Fruit fly (Drosophila melanogaster) whole organism, embryonic: ENCODE measurements around the gene Hsp67Ba.

ENCODE experiments used
- Asciz ChIP-seq: fragments of 200-800 bp; sonication (Bioruptor generic); optimal IDR thresholded peaks from 2 replicates; lab custom pipeline; 2017; ENCODE audit warnings: missing biosample characterization, mild to moderate bottlenecking, missing genetic modification characterization, missing genetic modification reagents
- Atf3 ChIP-seq: fragments of 200-800 bp; sonication (Bioruptor generic); optimal IDR thresholded peaks from 3 replicates; lab custom pipeline; 2016; ENCODE audit warnings: missing biosample characterization, missing genetic modification characterization
- CG10462 ChIP-seq: fragments of 200-800 bp; sonication (Bioruptor generic); optimal IDR thresholded peaks from 2 replicates; lab custom pipeline; 2016; ENCODE audit warnings: missing biosample characterization, missing genetic modification characterization
- CG11085 ChIP-seq: fragments of 200-800 bp; sonication (Bioruptor generic); IDR thresholded peaks from 2 replicates; pipeline ENCODE4 v1.3.6; 2022; ENCODE audit warnings: missing biosample characterization, missing genetic modification characterization
- CG12219 ChIP-seq: fragments of 200-800 bp; sonication (Bioruptor generic); optimal IDR thresholded peaks from 3 replicates; lab custom pipeline; 2018; ENCODE audit warnings: missing biosample characterization, mild to moderate bottlenecking, missing genetic modification characterization
- CG12299 ChIP-seq: fragments of 200-800 bp; sonication (Bioruptor generic); optimal IDR thresholded peaks from 2 replicates; lab custom pipeline; 2018; ENCODE audit warnings: missing biosample characterization, mild to moderate bottlenecking, missing genetic modification characterization
- CG13894 ChIP-seq: fragments of 200-800 bp; sonication (Bioruptor generic); optimal IDR thresholded peaks from 3 replicates; lab custom pipeline; 2018; ENCODE audit warnings: missing biosample characterization, mild to moderate bottlenecking, missing genetic modification characterization, moderate library complexity
- CG15011 ChIP-seq: fragments of 200-800 bp; sonication (Bioruptor generic); optimal IDR thresholded peaks from 3 replicates; lab custom pipeline; 2018; ENCODE audit warnings: missing biosample characterization, mild to moderate bottlenecking, missing genetic modification characterization
- CG15514 ChIP-seq: fragments of 200-800 bp; sonication (Bioruptor generic); optimal IDR thresholded peaks from 3 replicates; lab custom pipeline; 2017; ENCODE audit warnings: missing biosample characterization, missing genetic modification characterization, mild to moderate bottlenecking, moderate library complexity, missing genetic modification reagents
- CG17612 ChIP-seq: fragments of 200-800 bp; sonication (Bioruptor generic); IDR thresholded peaks from 2 replicates; pipeline ENCODE4 v1.3.6; 2022; ENCODE audit warnings: missing biosample characterization, missing genetic modification characterization
- CG2678 ChIP-seq: fragments of 200-800 bp; sonication (Bioruptor generic); optimal IDR thresholded peaks from 3 replicates; lab custom pipeline; 2019; ENCODE audit warnings: missing biosample characterization, mild to moderate bottlenecking, missing genetic modification characterization, moderate library complexity
- CG30431 ChIP-seq: fragments of 200-800 bp; sonication (Bioruptor generic); optimal IDR thresholded peaks from 2 replicates; lab custom pipeline; 2017; ENCODE audit warnings: missing biosample characterization, missing genetic modification characterization
- CG32532 ChIP-seq: fragments of 200-800 bp; sonication (Bioruptor generic); IDR thresholded peaks from 2 replicates; pipeline ENCODE4 v1.3.6; 2022; ENCODE audit warnings: missing biosample characterization, missing genetic modification characterization
- CG4854 ChIP-seq: fragments of 200-800 bp; sonication (Bioruptor generic); optimal IDR thresholded peaks from 2 replicates; lab custom pipeline; 2016; ENCODE audit warnings: missing biosample characterization, missing genetic modification characterization, inconsistent platforms
- CG5180 ChIP-seq: fragments of 200-800 bp; sonication (Bioruptor generic); optimal IDR thresholded peaks from 3 replicates; lab custom pipeline; 2017; ENCODE audit warnings: missing biosample characterization, missing genetic modification characterization, mild to moderate bottlenecking, moderate library complexity, missing genetic modification reagents
- CG6175 ChIP-seq: fragments of 200-800 bp; sonication (Bioruptor generic); IDR thresholded peaks from 3 replicates; pipeline ENCODE4 v1.3.6; 2022; ENCODE audit warnings: missing biosample characterization, missing genetic modification characterization
- CG6683 ChIP-seq: fragments of 200-800 bp; sonication (Bioruptor generic); optimal IDR thresholded peaks from 2 replicates; lab custom pipeline; 2017; ENCODE audit warnings: missing biosample characterization, mild to moderate bottlenecking, missing genetic modification characterization, missing genetic modification reagents
- CG6689 ChIP-seq: fragments of 200-800 bp; sonication (Bioruptor generic); IDR thresholded peaks from 2 replicates; pipeline ENCODE4 v1.3.6; 2022; ENCODE audit warnings: missing biosample characterization, missing genetic modification characterization
- CG7372 ChIP-seq: fragments of 200-800 bp; sonication (Bioruptor generic); IDR thresholded peaks from 2 replicates; pipeline ENCODE4 v1.3.6; 2022; ENCODE audit warnings: missing biosample characterization, missing genetic modification characterization
- CkIIα-i1 ChIP-seq: fragments of 200-800 bp; sonication (Bioruptor generic); IDR thresholded peaks from 2 replicates; pipeline ENCODE4 v1.3.6; 2022; ENCODE audit warnings: missing biosample characterization, missing genetic modification characterization
- CrebB ChIP-seq: fragments of 200-800 bp; sonication (Bioruptor generic); optimal IDR thresholded peaks from 3 replicates; lab custom pipeline; 2018; ENCODE audit warnings: missing biosample characterization, mild to moderate bottlenecking, missing genetic modification characterization
- HmgD ChIP-seq: fragments of 200-800 bp; sonication (Bioruptor generic); optimal IDR thresholded peaks from 3 replicates; lab custom pipeline; 2016; ENCODE audit warnings: missing biosample characterization, missing genetic modification characterization
- Hr3 ChIP-seq: fragments of 200-800 bp; sonication (Bioruptor generic); optimal IDR thresholded peaks from 3 replicates; lab custom pipeline; 2016; ENCODE audit warnings: missing biosample characterization, missing genetic modification characterization
- Lpt ChIP-seq: fragments of >200 bp; optimal IDR thresholded peaks from 2 replicates; lab custom pipeline; 2018; ENCODE audit warnings: missing biosample characterization, missing genetic modification characterization
- Max ChIP-seq: fragments of 200-800 bp; sonication (Bioruptor generic); optimal IDR thresholded peaks from 2 replicates; lab custom pipeline; 2016; ENCODE audit warnings: missing biosample characterization, mild to moderate bottlenecking, missing genetic modification characterization
- Nf-YC ChIP-seq: fragments of 200-800 bp; optimal IDR thresholded peaks from 3 replicates; lab custom pipeline; 2019; ENCODE audit warnings: missing biosample characterization, mild to moderate bottlenecking, missing genetic modification characterization, moderate library complexity
- Sin3A ChIP-seq: fragments of >200 bp; optimal IDR thresholded peaks from 2 replicates; lab custom pipeline; 2018
- Sox100B ChIP-seq: fragments of 200-800 bp; sonication (Bioruptor generic); optimal IDR thresholded peaks from 3 replicates; lab custom pipeline; 2018; ENCODE audit warnings: missing biosample characterization, mild to moderate bottlenecking, missing genetic modification characterization
- Sry-β ChIP-seq: fragments of 200-800 bp; sonication (Bioruptor generic); optimal IDR thresholded peaks from 2 replicates; lab custom pipeline; 2018; ENCODE audit warnings: missing biosample characterization, mild to moderate bottlenecking, missing genetic modification characterization, moderate library complexity
- cg ChIP-seq: fragments of 200-800 bp; sonication (Bioruptor generic); optimal IDR thresholded peaks from 3 replicates; lab custom pipeline; 2019; ENCODE audit warnings: missing biosample characterization, mild to moderate bottlenecking, missing genetic modification characterization, moderate library complexity
- emc ChIP-seq: fragments of 200-800 bp; sonication (Bioruptor generic); optimal IDR thresholded peaks from 2 replicates; lab custom pipeline; 2016; ENCODE audit warnings: missing biosample characterization, missing genetic modification characterization
- gcm2 ChIP-seq: fragments of 200-800 bp; sonication (Bioruptor generic); optimal IDR thresholded peaks from 2 replicates; lab custom pipeline; 2016; ENCODE audit warnings: missing biosample characterization, missing genetic modification characterization
- hkb ChIP-seq, 2 experiments: fragments of 200-800 bp in 1 of 2; fragments of >200 bp in 1 of 2; sonication (Bioruptor generic) in 1 of 2; IDR thresholded peaks in 1 of 2; optimal IDR thresholded peaks in 1 of 2; 2 replicates each; pipeline versions ENCODE4 v1.3.6 to Lab custom; 2017 to 2022; ENCODE audit warnings: missing biosample characterization in 1 of 2, missing genetic modification characterization in 1 of 2
- hth ChIP-seq: fragments of >200 bp; optimal IDR thresholded peaks from 2 replicates; lab custom pipeline; 2017; ENCODE audit warnings: inconsistent platforms
- inv ChIP-seq: fragments of 200-800 bp; sonication (Bioruptor generic); IDR thresholded peaks from 2 replicates; pipeline ENCODE4 v1.3.6; 2022; ENCODE audit warnings: missing biosample characterization, missing genetic modification characterization; ENCODE audit not compliant: partially characterized antibody
- lmd ChIP-seq: fragments of 200-800 bp; sonication (Bioruptor generic); IDR thresholded peaks from 2 replicates; pipeline ENCODE4 v1.3.6; 2022; ENCODE audit warnings: missing biosample characterization, missing genetic modification characterization
- luna ChIP-seq: fragments of 200-800 bp; sonication (Bioruptor generic); optimal IDR thresholded peaks from 2 replicates; lab custom pipeline; 2016; ENCODE audit warnings: missing biosample characterization, missing genetic modification characterization
- nerfin-2 ChIP-seq: fragments of 200-800 bp; sonication (Bioruptor generic); IDR thresholded peaks from 2 replicates; pipeline ENCODE4 v1.3.6; 2022; ENCODE audit warnings: missing biosample characterization, missing genetic modification characterization; ENCODE audit not compliant: partially characterized antibody
- pan ChIP-seq, 4 experiments: fragments of >200 bp in 3 of 4; fragments of 200-800 bp in 1 of 4; sonication (Bioruptor generic) in 1 of 4; optimal IDR thresholded peaks in 3 of 4; IDR thresholded peaks in 1 of 4; 2 replicates each; pipeline versions ENCODE4 v1.3.6 to Lab custom; 2017 to 2022; ENCODE audit warnings: missing biosample characterization in 2 of 4, missing genetic modification characterization in 2 of 4, mixed read lengths in 1 of 4
- pnt ChIP-seq: fragments of 200-800 bp; sonication (Bioruptor generic); optimal IDR thresholded peaks from 3 replicates; lab custom pipeline; 2016; ENCODE audit warnings: missing biosample characterization, missing genetic modification characterization
- rib ChIP-seq: fragments of 200-800 bp; sonication (Bioruptor generic); IDR thresholded peaks from 2 replicates; pipeline ENCODE4 v1.3.6; 2022; ENCODE audit warnings: missing biosample characterization, missing genetic modification characterization
- ro ChIP-seq: fragments of 200-800 bp; sonication (Bioruptor generic); IDR thresholded peaks from 2 replicates; pipeline ENCODE4 v1.3.6; 2022; ENCODE audit warnings: missing biosample characterization, missing genetic modification characterization
- sens-2 ChIP-seq: fragments of 200-800 bp; sonication (Bioruptor generic); IDR thresholded peaks from 2 replicates; pipeline ENCODE4 v1.3.6; 2022; ENCODE audit warnings: missing biosample characterization, missing genetic modification characterization
- sima ChIP-seq: fragments of 200-800 bp; sonication (Bioruptor generic); optimal IDR thresholded peaks from 2 replicates; lab custom pipeline; 2016; ENCODE audit warnings: missing biosample characterization, missing genetic modification characterization
- slp2 ChIP-seq: fragments of 200-800 bp; sonication (Bioruptor generic); optimal IDR thresholded peaks from 2 replicates; lab custom pipeline; 2016; ENCODE audit warnings: missing biosample characterization, missing genetic modification characterization
- so ChIP-seq: fragments of 200-800 bp; sonication (Bioruptor generic); IDR thresholded peaks from 3 replicates; pipeline ENCODE4 v1.3.6; 2022; ENCODE audit warnings: missing biosample characterization, missing genetic modification characterization
- sr ChIP-seq: fragments of 200-800 bp; sonication (Bioruptor generic); IDR thresholded peaks from 3 replicates; pipeline ENCODE4 v1.3.6; 2022; ENCODE audit warnings: missing biosample characterization, missing genetic modification characterization
- toy ChIP-seq: fragments of 200-800 bp; sonication (Bioruptor generic); IDR thresholded peaks from 2 replicates; pipeline ENCODE4 v1.3.6; 2022; ENCODE audit warnings: missing biosample characterization, missing genetic modification characterization
- trh ChIP-seq: fragments of 200-800 bp; sonication (Bioruptor generic); optimal IDR thresholded peaks from 2 replicates; lab custom pipeline; 2016; ENCODE audit warnings: missing biosample characterization, missing genetic modification characterization

The Hsp67Ba gene

DNA sequence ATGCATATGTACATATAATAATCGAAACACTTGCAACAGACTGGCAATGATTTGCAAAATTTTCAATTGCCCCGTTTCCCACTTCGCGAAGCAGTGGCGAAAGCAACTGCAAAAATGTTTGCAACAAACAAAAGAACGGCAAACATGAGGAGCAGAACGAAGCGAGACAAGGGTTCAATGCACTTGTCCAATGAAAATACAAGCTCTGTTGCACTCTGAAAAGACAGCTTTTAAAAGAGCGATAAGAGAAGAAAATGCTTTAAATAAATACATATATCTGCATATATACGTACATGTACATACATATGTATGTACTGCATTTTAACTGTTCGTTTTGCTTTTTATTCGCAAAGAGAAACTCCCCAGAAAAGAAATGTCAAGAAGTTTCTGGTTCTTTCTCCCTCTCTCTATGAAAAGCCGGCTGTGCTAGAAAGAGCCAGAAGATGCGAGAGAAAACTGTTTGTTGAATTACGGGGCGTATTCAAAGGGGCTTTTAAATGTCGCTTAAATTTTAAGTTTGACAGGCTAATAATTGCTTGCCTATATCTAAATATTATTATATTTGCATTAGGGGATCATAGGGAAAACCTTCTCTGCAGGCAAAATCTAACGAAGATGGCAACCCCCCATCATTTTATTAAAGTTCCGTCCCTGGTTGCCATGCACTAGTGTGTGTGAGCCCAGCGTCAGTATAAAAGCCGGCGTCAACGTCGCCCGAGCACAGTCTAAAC is 4.2 kb upstream of the Hsp67Ba start, which contains the start of gene Hsp27 (continued):
- TF ChIP-seq Max (GFP tag; lab: Kevin White, UChicago) (peak; percentile 98), CG6683 (GFP tag; lab: Kevin White, UChicago) (peak; percentile 95), rib (GFP tag; lab: Robert Waterston, UW) (peak; percentile 96), gcm2 (peak; percentile 92), CG12299 (tag; lab: Kevin White, UChicago) (peak; percentile 96), cg (GFP tag; lab: Kevin White, UChicago) (peak; percentile 90), CG5180 (GFP tag; lab: Kevin White, UChicago) (peak; percentile 87), CG2678 (tag; lab: Kevin White, UChicago) (peak; percentile 98), Hr3 (GFP tag; lab: Kevin White, UChicago) (peak; percentile 98), lmd (GFP tag; lab: Robert Waterston, UW) (peak; percentile 99), CG13894 (tag; lab: Kevin White, UChicago) (peak; percentile 93), CkIIα-i1 (GFP tag; lab: Robert Waterston, UW) (peak; percentile 82), CG30431 (GFP tag; lab: Kevin White, UChicago) (peak; percentile 98), CG10462 (GFP tag; lab: Kevin White, UChicago) (peak; percentile 95), CG7372 (GFP tag; lab: Robert Waterston, UW) (peak; percentile 97), sima (GFP tag; lab: Kevin White, UChicago) (peak; percentile 68), CG11085 (GFP tag; lab: Robert Waterston, UW) (peak; percentile 97), inv (no peak), emc (GFP tag; lab: Kevin White, UChicago) (peak; percentile 88), toy (GFP tag; lab: Robert Waterston, UW) (peak; percentile 93), hkb (optimal IDR thresholded peaks at IDR 0.05; lab: Kevin White, UChicago) (no peak), hkb (GFP tag; IDR thresholded peaks at IDR 0.05; lab: Robert Waterston, UW) (peak; percentile 99), ro (GFP tag; lab: Robert Waterston, UW) (peak; percentile 96), Nf-YC (peak; percentile 82), luna (GFP tag; lab: Kevin White, UChicago) (peak; percentile 60), Atf3 (GFP tag; lab: Kevin White, UChicago) (peak; percentile 74), CG15011 (GFP tag; lab: Kevin White, UChicago) (peak; percentile 96), HmgD (peak; percentile 38), slp2 (GFP tag; lab: Kevin White, UChicago) (peak; percentile 95), sr (peak; percentile 97), Asciz (peak; percentile 98), CG32532 (peak; percentile 99), Sry-β (peak; percentile 70), CG4854 (GFP tag; lab: Kevin White, UChicago) (peak; percentile 96), hth (lab: Kevin White, UChicago) (no peak), trh (peak; percentile 96), sens-2 (GFP tag; lab: Robert Waterston, UW) (peak; percentile 97), CG6689 (GFP tag; lab: Robert Waterston, UW) (peak; percentile 99), so (GFP tag; lab: Robert Waterston, UW) (peak; percentile 96), Lpt (no peak), CG6175 (GFP tag; lab: Robert Waterston, UW) (peak; percentile 97), nerfin-2 (peak; percentile 48; the same call in 1 of the 2 replicates), pan (optimal IDR thresholded peaks at IDR 0.05; lab: Kevin White, UChicago) (no peak), pan (GFP tag; optimal IDR thresholded peaks at IDR 0.05 in 1 of 2, IDR thresholded peaks at IDR 0.05 in 1 of 2) (peak in 1 of 2 experiments; percentile 99), Sox100B (GFP tag; lab: Kevin White, UChicago) (peak; percentile 97), CG17612 (GFP tag; lab: Robert Waterston, UW) (peak; percentile 96), CG12219 (GFP tag; lab: Kevin White, UChicago) (peak; percentile 94), Sin3A (lab: Kevin White, UChicago) (no peak), CG15514 (GFP tag; lab: Kevin White, UChicago) (peak; percentile 93), CrebB (tag; lab: Kevin White, UChicago) (peak; percentile 93), pnt (GFP tag; lab: Kevin White, UChicago) (peak; percentile 96)
